Worm (Caenorhabditis elegans): ENCODE data around the gene dyf-4.
A peak's percentile ranks its signal among the peaks of the same experiment; 100 is the strongest.

Gene dyf-4

DNA sequence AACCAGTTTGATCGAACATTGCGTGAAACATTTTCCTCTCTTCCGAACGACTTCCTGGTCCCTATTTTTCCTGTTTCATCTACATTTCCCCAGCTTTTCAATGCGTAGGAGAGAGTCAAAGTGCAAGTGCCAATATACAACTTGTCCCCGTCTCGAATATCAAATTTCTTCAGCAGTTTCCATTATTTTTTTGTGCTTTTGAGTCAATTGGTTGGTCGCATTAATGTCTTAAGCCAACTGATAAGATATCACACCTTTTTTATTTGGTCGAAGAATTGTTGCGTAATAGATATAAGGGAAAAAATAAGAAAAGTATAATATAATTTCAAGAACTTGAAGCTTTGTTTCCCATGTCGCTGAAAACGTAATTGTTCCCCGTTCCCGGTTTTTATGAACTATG is 6.8 kb upstream of the dyf-4 start:
- no peak for TF ChIP-seq F10B5.3 (tag; optimal IDR thresholded peaks at IDR 0.05)
- TF ChIP-seq zip-2 (tag; optimal IDR thresholded peaks at IDR 0.05), result no peak
- TF ChIP-seq unc-39 (tag; optimal IDR thresholded peaks at IDR 0.05), result no peak
- TF ChIP-seq nhr-111 (GFP tag; optimal IDR thresholded peaks at IDR 0.05), result no peak
- TF ChIP-seq ZK337.2 (GFP tag; IDR thresholded peaks at IDR 0.05), result no peak
- peak; percentile 75 for TF ChIP-seq aha-1 (tag)
- no peak for TF ChIP-seq nhr-76 (tag; optimal IDR thresholded peaks at IDR 0.05)
- TF ChIP-seq lim-7 (GFP tag; IDR thresholded peaks at IDR 0.05), result no peak
- TF ChIP-seq pqm-1 (tag; optimal IDR thresholded peaks at IDR 0.05), result peak; percentile 42
- no peak for TF ChIP-seq T26A8.4 (GFP tag; IDR thresholded peaks at IDR 0.05)
- peak; percentile 19 for TF ChIP-seq dve-1 (tag; optimal IDR thresholded peaks at IDR 0.05; ENCODE audit: insufficient read depth)
- TF ChIP-seq ceh-20 (GFP tag; IDR thresholded peaks at IDR 0.05), result no peak
- TF ChIP-seq dmd-9 (GFP tag; IDR thresholded peaks at IDR 0.05), result no peak
- TF ChIP-seq dmd-6 (GFP tag; IDR thresholded peaks at IDR 0.05), result peak; percentile 45; the same call in 1 of the 2 replicates
- TF ChIP-seq ceh-28 (tag; optimal IDR thresholded peaks at IDR 0.05), result no peak
- no peak for TF ChIP-seq dpl-1 (GFP tag; optimal IDR thresholded peaks at IDR 0.05)
- no peak for TF ChIP-seq lin-29 (GFP tag; IDR thresholded peaks at IDR 0.05)
- TF ChIP-seq Y105C5A.15 (GFP tag; IDR thresholded peaks at IDR 0.05), result no peak
- no peak for TF ChIP-seq spr-3 (GFP tag; optimal IDR thresholded peaks at IDR 0.05)
- no peak for TF ChIP-seq daf-8 (GFP tag; IDR thresholded peaks at IDR 0.05)
- TF ChIP-seq daf-16 (GFP tag; optimal IDR thresholded peaks at IDR 0.05), result no peak
- TF ChIP-seq daf-16 (tag; optimal IDR thresholded peaks at IDR 0.05), result peak; percentile 54
- TF ChIP-seq T20F7.1 (GFP tag; optimal IDR thresholded peaks at IDR 0.05), result no peak
- no peak for TF ChIP-seq dmd-8 (GFP tag; IDR thresholded peaks at IDR 0.05)
- TF ChIP-seq nhr-25 (tag; optimal IDR thresholded peaks at IDR 0.05; ENCODE audit: borderline replicate concordance, insufficient read depth), result no peak
- TF ChIP-seq ztf-11 (tag; optimal IDR thresholded peaks at IDR 0.05), result no peak
- TF ChIP-seq mes-2 (tag; optimal IDR thresholded peaks at IDR 0.05; ENCODE audit: poor library complexity, severe bottlenecking), result no peak
- TF ChIP-seq set-16 (GFP tag; IDR thresholded peaks at IDR 0.05), result no peak
- peak; percentile 10 for TF ChIP-seq hlh-11 (tag; optimal IDR thresholded peaks at IDR 0.05)
- TF ChIP-seq daf-19 (GFP tag; conservative IDR thresholded peaks at IDR 0.05), result no peak
- no peak for TF ChIP-seq pha-4 (GFP tag; IDR thresholded peaks at IDR 0.05)
- no peak for TF ChIP-seq pha-4 (tag; optimal IDR thresholded peaks at IDR 0.05)
- no peak for TF ChIP-seq hif-1 (tag; optimal IDR thresholded peaks at IDR 0.05)
- TF ChIP-seq sdz-12 (GFP tag; optimal IDR thresholded peaks at IDR 0.05), result no peak
- peak; percentile 14 for TF ChIP-seq nhr-28 (tag; optimal IDR thresholded peaks at IDR 0.05)

DNA sequence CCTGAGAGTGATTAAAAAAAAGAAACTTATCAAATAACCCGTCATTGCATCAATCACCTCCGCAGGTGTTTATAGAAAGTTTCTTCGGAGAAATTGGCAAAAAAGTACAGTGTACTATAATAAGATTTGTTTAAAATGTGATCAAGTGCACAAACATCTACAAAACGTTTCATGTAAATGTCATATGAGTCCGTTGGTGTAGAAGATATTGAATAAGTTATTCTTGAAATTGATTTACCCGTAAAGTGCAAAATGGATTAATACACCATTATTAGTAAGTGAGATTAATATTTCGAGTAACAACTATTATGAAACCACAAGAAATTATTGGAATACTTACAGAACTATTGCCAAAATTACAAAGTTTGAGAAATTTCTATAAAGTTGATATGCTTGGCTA is 5.5 kb upstream of the dyf-4 start:
- TF ChIP-seq nhr-11 (tag; optimal IDR thresholded peaks at IDR 0.05) (peak; percentile 42), dmd-6 (GFP tag; IDR thresholded peaks at IDR 0.05) (no peak), nhr-48 (tag; optimal IDR thresholded peaks at IDR 0.05) (peak; percentile 26)

DNA sequence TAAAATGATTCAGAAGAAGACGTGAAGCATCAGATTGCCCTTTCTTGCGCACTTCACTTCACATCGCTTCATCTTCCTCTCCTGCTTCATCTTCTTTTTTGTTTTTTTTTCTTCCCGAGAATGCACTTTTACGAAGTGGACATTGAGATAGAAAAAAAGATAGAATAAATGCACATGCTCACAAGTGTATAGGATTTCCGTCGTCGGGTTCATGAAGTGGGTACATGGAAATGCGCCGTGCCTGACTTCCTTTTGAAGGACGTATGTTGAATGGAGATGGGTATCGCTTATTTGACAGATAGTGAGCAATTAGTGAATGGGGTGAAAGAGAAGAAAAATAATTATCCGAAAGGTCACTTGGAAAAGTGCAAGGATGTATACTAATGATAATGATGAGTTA is 4.6 kb upstream of the dyf-4 start:
- peak; percentile 40 for TF ChIP-seq mep-1 (tag; optimal IDR thresholded peaks at IDR 0.05)
- TF ChIP-seq nhr-48 (tag; optimal IDR thresholded peaks at IDR 0.05), result peak; percentile 9
- peak; percentile 20 for TF ChIP-seq aha-1 (tag)
- no peak for TF ChIP-seq pha-4 (GFP tag; IDR thresholded peaks at IDR 0.05)
- no peak for TF ChIP-seq pha-4 (tag; optimal IDR thresholded peaks at IDR 0.05)
- peak; percentile 33 for TF ChIP-seq hlh-30 (tag; optimal IDR thresholded peaks at IDR 0.05; ENCODE audit: insufficient read depth)
- no peak for TF ChIP-seq lin-13 (GFP tag; optimal IDR thresholded peaks at IDR 0.05)
- peak in 1 of 2 experiments; percentile 27 for TF ChIP-seq mdl-1 (tag; optimal IDR thresholded peaks at IDR 0.05)
- TF ChIP-seq saeg-2 (GFP tag; IDR thresholded peaks at IDR 0.05), result no peak
- TF ChIP-seq unc-62 (GFP tag; optimal IDR thresholded peaks at IDR 0.05 in 1 of 2), result peak in 1 of 2 experiments; percentile 94
- no peak for TF ChIP-seq unc-62 (tag; optimal IDR thresholded peaks at IDR 0.05)
- no peak for TF ChIP-seq dpl-1 (GFP tag; optimal IDR thresholded peaks at IDR 0.05)
- TF ChIP-seq lin-15B (tag; optimal IDR thresholded peaks at IDR 0.05), result no peak
- TF ChIP-seq ceh-20 (GFP tag; IDR thresholded peaks at IDR 0.05), result 0 out of 2 replicates have a peak, but pooled peaks have one; percentile 24
- TF ChIP-seq ctbp-1 (GFP tag; IDR thresholded peaks at IDR 0.05), result peak; percentile 67
- peak; percentile 6 for TF ChIP-seq rbr-2 (tag; optimal IDR thresholded peaks at IDR 0.05)
- TF ChIP-seq lsy-2 (tag; optimal IDR thresholded peaks at IDR 0.05), result peak; percentile 19 to 31
